Worm (Caenorhabditis elegans): ENCODE results near the gene F01G10.9.
A peak's percentile ranks its signal among the peaks of the same experiment; 100 is the strongest.

F01G10.9 gene

ce11 chrIV:10259557-10259956 is at the start of gene F01G10.9:
Gene F01G10.9 (minus strand): TSS chrIV:10259657.
- TF ChIP-seq sox-4 (tag; optimal IDR thresholded peaks at IDR 0.05) (no peak), odd-2 (tag; optimal IDR thresholded peaks at IDR 0.05) (no peak), nhr-11 (tag; optimal IDR thresholded peaks at IDR 0.05) (no peak), ahr-1 (tag; optimal IDR thresholded peaks at IDR 0.05) (no peak), Y22D7AL.16 (tag; optimal IDR thresholded peaks at IDR 0.05) (no peak), ceh-19 (GFP tag; optimal IDR thresholded peaks at IDR 0.05) (no peak), sox-2 (GFP tag; IDR thresholded peaks at IDR 0.05) (no peak), nfya-1 (tag; optimal IDR thresholded peaks at IDR 0.05) (no peak), sdc-2 (tag; optimal IDR thresholded peaks at IDR 0.05) (no peak), fkh-6 (tag; optimal IDR thresholded peaks at IDR 0.05) (no peak), ttx-3 (tag; optimal IDR thresholded peaks at IDR 0.05) (no peak), pqm-1 (tag; optimal IDR thresholded peaks at IDR 0.05) (no peak), pha-4 (tag; optimal IDR thresholded peaks at IDR 0.05) (no peak), ceh-48 (tag; optimal IDR thresholded peaks at IDR 0.05) (no peak), ceh-30 (tag; optimal IDR thresholded peaks at IDR 0.05) (no peak), ceh-22 (tag; optimal IDR thresholded peaks at IDR 0.05) (no peak), elt-2 (tag; optimal IDR thresholded peaks at IDR 0.05) (no peak)

ce11 chrIV:10304383-10304782 is 44.9 kb upstream of the F01G10.9 start:
- TF ChIP-seq pax-1 (tag; optimal IDR thresholded peaks at IDR 0.05) (peak; percentile 94), sox-4 (tag; optimal IDR thresholded peaks at IDR 0.05) (no peak)

DNA sequence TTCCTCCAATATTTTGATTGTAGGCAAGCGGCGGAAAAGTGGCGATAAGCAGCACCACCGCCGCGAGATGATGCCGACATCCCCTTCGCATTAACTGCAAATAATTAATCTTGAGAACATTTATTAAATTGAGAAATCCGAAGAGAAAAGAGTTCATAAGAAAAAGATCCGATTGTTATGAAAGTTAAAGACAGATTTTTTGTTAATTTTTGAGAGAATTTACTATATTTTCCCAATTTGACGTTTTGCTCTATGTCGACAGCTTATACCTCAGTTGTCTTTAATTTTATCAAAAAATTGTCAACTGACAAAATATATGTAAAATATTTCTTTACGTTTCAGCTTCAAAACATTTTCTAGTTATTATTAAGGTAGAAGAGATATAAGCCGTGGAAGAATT is 42.7 kb upstream of the F01G10.9 start, which contains the start of gene R09E10.5:
Gene R09E10.5, minus strand, starts transcription at position 101 of the 400 bp plus-strand sequence.
- no peak for TF ChIP-seq rnt-1 (tag; optimal IDR thresholded peaks at IDR 0.05)
- no peak for TF ChIP-seq elt-4 (tag; optimal IDR thresholded peaks at IDR 0.05)
- TF ChIP-seq odd-2 (tag; optimal IDR thresholded peaks at IDR 0.05) = no peak
- TF ChIP-seq elt-2 (tag; optimal IDR thresholded peaks at IDR 0.05) = no peak
- TF ChIP-seq tbx-2 (tag; optimal IDR thresholded peaks at IDR 0.05) = no peak
- no peak for TF ChIP-seq ceh-34 (tag; optimal IDR thresholded peaks at IDR 0.05)
- no peak for TF ChIP-seq C38D4.7 (GFP tag; optimal IDR thresholded peaks at IDR 0.05)
- no peak for TF ChIP-seq mec-3 (tag; optimal IDR thresholded peaks at IDR 0.05; ENCODE audit: borderline replicate concordance)
- TF ChIP-seq nfya-1 (tag; optimal IDR thresholded peaks at IDR 0.05) = no peak
- no peak for TF ChIP-seq ceh-30 (tag; optimal IDR thresholded peaks at IDR 0.05)
- no peak for TF ChIP-seq K02D7.2 (tag; optimal IDR thresholded peaks at IDR 0.05)
- no peak for TF ChIP-seq ceh-2 (tag; optimal IDR thresholded peaks at IDR 0.05)
- no peak for TF ChIP-seq ceh-18 (tag; optimal IDR thresholded peaks at IDR 0.05)
- no peak for TF ChIP-seq ztf-16 (tag; optimal IDR thresholded peaks at IDR 0.05)
- TF ChIP-seq hlh-6 (tag; optimal IDR thresholded peaks at IDR 0.05) = no peak
- TF ChIP-seq pax-1 (tag; optimal IDR thresholded peaks at IDR 0.05) = no peak
- no peak for TF ChIP-seq unc-3 (GFP tag; conservative IDR thresholded peaks at IDR 0.05)
- TF ChIP-seq unc-3 (tag; optimal IDR thresholded peaks at IDR 0.05) = no peak
- no peak for TF ChIP-seq T23F11.4 (GFP tag; optimal IDR thresholded peaks at IDR 0.05)

- TF ChIP-seq ceh-48 (tag; optimal IDR thresholded peaks at IDR 0.05) (no peak), unc-86 (tag; optimal IDR thresholded peaks at IDR 0.05) (no peak), ceh-19 (GFP tag; optimal IDR thresholded peaks at IDR 0.05) (no peak), K09A11.1 (tag; optimal IDR thresholded peaks at IDR 0.05; ENCODE audit: insufficient read depth) (no peak), ahr-1 (tag; optimal IDR thresholded peaks at IDR 0.05) (no peak), elt-2 (tag; optimal IDR thresholded peaks at IDR 0.05) (no peak)
Observed at ce11 chrIV:10296036-10296435, 36.6 kb upstream of the F01G10.9 start.

DNA sequence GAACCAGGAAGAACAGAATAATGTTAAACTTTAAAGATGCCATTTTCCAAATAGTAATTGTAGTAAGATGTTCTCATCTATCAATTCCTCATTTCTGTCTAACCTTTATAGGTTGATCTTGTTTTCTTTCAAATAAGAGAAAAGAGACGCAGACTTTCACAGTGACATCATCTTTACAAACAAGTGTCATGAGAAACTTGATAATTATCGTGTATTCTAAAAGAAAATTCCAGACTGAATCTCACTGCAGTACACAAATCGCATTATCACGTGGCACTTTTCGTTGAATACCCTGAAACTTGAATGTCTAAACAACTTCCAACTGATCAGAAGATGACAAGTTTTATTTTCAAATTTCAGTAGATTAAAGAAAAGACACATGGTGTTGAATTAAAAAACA is 35.6 kb upstream of the F01G10.9 start, which contains the start of gene R09E10.13:
Gene R09E10.13, minus strand, starts transcription at position 61 of the 400 bp plus-strand sequence.
- TF ChIP-seq fkh-6 (tag; optimal IDR thresholded peaks at IDR 0.05) (no peak), K02D7.2 (tag; optimal IDR thresholded peaks at IDR 0.05) (no peak), eyg-1 (tag; optimal IDR thresholded peaks at IDR 0.05) (no peak), ceh-9 (tag; optimal IDR thresholded peaks at IDR 0.05) (no peak), nhr-232 (tag; optimal IDR thresholded peaks at IDR 0.05) (no peak), ceh-45 (GFP tag; IDR thresholded peaks at IDR 0.05) (no peak), nfya-1 (tag; optimal IDR thresholded peaks at IDR 0.05) (no peak), lin-11 (tag; optimal IDR thresholded peaks at IDR 0.05) (no peak), hlh-13 (GFP tag; optimal IDR thresholded peaks at IDR 0.05) (no peak)
